Fruit fly (Drosophila melanogaster): ENCODE data around the gene CG34174.
A peak's percentile ranks its signal among the peaks of the same experiment; 100 is the strongest.

The CG34174 gene

dm6 chr2L:2168184-2168893 is 45.7 kb upstream of the CG34174 start (continued):
- TF ChIP-seq CG14441 (GFP tag; IDR thresholded peaks at IDR 0.05) (no peak), NK7.1 (GFP tag; optimal IDR thresholded peaks at IDR 0.05) (no peak), Scr (GFP tag; IDR thresholded peaks at IDR 0.05; ENCODE audit: partially characterized antibody) (no peak), fd102C (GFP tag; optimal IDR thresholded peaks at IDR 0.05) (no peak), HHEX (GFP tag; optimal IDR thresholded peaks at IDR 0.05) (peak; percentile 56), Optix (GFP tag; IDR thresholded peaks at IDR 0.05) (no peak), twi (tag; optimal IDR thresholded peaks at IDR 0.05) (no peak), CG8359 (GFP tag; optimal IDR thresholded peaks at IDR 0.05; ENCODE audit: borderline replicate concordance) (no peak), br (optimal IDR thresholded peaks at IDR 0.05) (no peak), Bgb (GFP tag; IDR thresholded peaks at IDR 0.05; ENCODE audit: partially characterized antibody) (no peak), CG9876 (GFP tag; optimal IDR thresholded peaks at IDR 0.05) (no peak), CG17802 (tag; optimal IDR thresholded peaks at IDR 0.05) (no peak), CG18262 (tag; optimal IDR thresholded peaks at IDR 0.05) (peak; percentile 4), CG8281 (tag; optimal IDR thresholded peaks at IDR 0.05) (no peak), CG3838 (GFP tag; optimal IDR thresholded peaks at IDR 0.05) (no peak), croc (GFP tag; conservative IDR thresholded peaks at IDR 0.05) (no peak), Kr (GFP tag; optimal IDR thresholded peaks at IDR 0.05) (peak; percentile 40), CG1233 (GFP tag; optimal IDR thresholded peaks at IDR 0.05) (peak; percentile 18), bbx (GFP tag; IDR thresholded peaks at IDR 0.05; ENCODE audit: partially characterized antibody) (no peak), CG9727 (GFP tag; optimal IDR thresholded peaks at IDR 0.05) (peak; percentile 38), lab (GFP tag; optimal IDR thresholded peaks at IDR 0.05) (peak; percentile 80), CG2678 (tag; optimal IDR thresholded peaks at IDR 0.05) (peak; percentile 67), CG8944 (GFP tag; optimal IDR thresholded peaks at IDR 0.05) (no peak), Trl (optimal IDR thresholded peaks at IDR 0.05) (no peak), Trl (GFP tag; optimal IDR thresholded peaks at IDR 0.05) (no peak), otp (GFP tag; IDR thresholded peaks at IDR 0.05) (peak; percentile 45; the same call in 1 of the 3 replicates), HLH3B (GFP tag; IDR thresholded peaks at IDR 0.05) (peak; percentile 18; the same call in 1 of the 2 replicates), Usf (GFP tag; optimal IDR thresholded peaks at IDR 0.05) (no peak), CG2129 (GFP tag; IDR thresholded peaks at IDR 0.05; ENCODE audit: partially characterized antibody) (no peak), CG4360 (GFP tag; IDR thresholded peaks at IDR 0.05) (no peak), Vsx1 (GFP tag; optimal IDR thresholded peaks at IDR 0.05) (no peak), pb (GFP tag; optimal IDR thresholded peaks at IDR 0.05) (no peak), corto (GFP tag; optimal IDR thresholded peaks at IDR 0.05) (no peak), CG14965 (GFP tag; optimal IDR thresholded peaks at IDR 0.05; ENCODE audit: borderline replicate concordance) (no peak), CG43689 (GFP tag; IDR thresholded peaks at IDR 0.05) (no peak), Six4 (GFP tag; optimal IDR thresholded peaks at IDR 0.05) (no peak), D19A (tag; optimal IDR thresholded peaks at IDR 0.05) (no peak), CG10959 (GFP tag; IDR thresholded peaks at IDR 0.05) (no peak)

dm6 chr2L:2168894-2169456 is 45.1 kb upstream of the CG34174 start:
- TF ChIP-seq CG13894 (tag; optimal IDR thresholded peaks at IDR 0.05), result peak; percentile 11
- TF ChIP-seq CG7839 (tag; optimal IDR thresholded peaks at IDR 0.05), result no peak
- TF ChIP-seq Deaf1 (tag; optimal IDR thresholded peaks at IDR 0.05), result peak; percentile 53
- peak; percentile 91; the same call in 3 of the 4 replicates for TF ChIP-seq chinmo (GFP tag; IDR thresholded peaks at IDR 0.05; ENCODE audit: partially characterized antibody)
- peak; percentile 23 for TF ChIP-seq sd (tag; optimal IDR thresholded peaks at IDR 0.05)
- TF ChIP-seq gsb-n (tag; optimal IDR thresholded peaks at IDR 0.05), result no peak
- TF ChIP-seq Lpt (GFP tag; optimal IDR thresholded peaks at IDR 0.05), result no peak
- TF ChIP-seq CG34224 (GFP tag; IDR thresholded peaks at IDR 0.05; ENCODE audit: partially characterized antibody), result 0 out of 3 replicates have a peak, but pooled peaks have one; percentile 23
- peak in 1 of 2 experiments; percentile 55 for TF ChIP-seq Eip74EF (GFP tag; optimal IDR thresholded peaks at IDR 0.05)
- TF ChIP-seq nom (GFP tag; optimal IDR thresholded peaks at IDR 0.05), result peak; percentile 2
- TF ChIP-seq YL-1 (GFP tag; optimal IDR thresholded peaks at IDR 0.05), result no peak
- peak; percentile 56 for TF ChIP-seq crol (GFP tag; IDR thresholded peaks at IDR 0.05)
- TF ChIP-seq CG10543 (GFP tag; optimal IDR thresholded peaks at IDR 0.05), result peak; percentile 36

All from whole organism, embryonic.